Comparison of ENCODE assay signal across 3 fruit fly cellular contexts in genomic region chr2L:14685637-14686232, dm6.
TF ChIP-seq lines count a peak whose summit lies in the region.

No protein-coding gene starts in this region.

TF ChIP-seq in whole organism, adult, 20 proteins besides CTCF, POLR2A, EP300 and RAD21 (continued from another document):
- TF ChIP-seq cnc (optimal IDR thresholded peaks at IDR 0.05; lab: Kevin White, UChicago) (no peak), CG12768 (GFP tag; optimal IDR thresholded peaks at IDR 0.05; lab: Kevin White, UChicago) (peak; percentile 76)

TF ChIP-seq in whole organism, embryonic, 481 proteins besides CTCF, POLR2A, EP300 and RAD21 (continued from another document and continues in another):
- TF ChIP-seq CG8359 (GFP tag; optimal IDR thresholded peaks at IDR 0.05; lab: Kevin White, UChicago; ENCODE audit: borderline replicate concordance): peak; percentile 68
- TF ChIP-seq kah (GFP tag; optimal IDR thresholded peaks at IDR 0.05; lab: Kevin White, UChicago): peak; percentile 69
- no peak for TF ChIP-seq Stat92E (GFP tag; optimal IDR thresholded peaks at IDR 0.05; lab: Kevin White, UChicago)
- peak; percentile 61 for TF ChIP-seq CG1602 (GFP tag; optimal IDR thresholded peaks at IDR 0.05; lab: Kevin White, UChicago)
- no peak for TF ChIP-seq Aef1 (GFP tag; IDR thresholded peaks at IDR 0.05; lab: Robert Waterston, UW)
- TF ChIP-seq Eip74EF (GFP tag; optimal IDR thresholded peaks at IDR 0.05; lab: Kevin White, UChicago): peak in 1 of 2 experiments; percentile 60
- TF ChIP-seq CG4617 (GFP tag; optimal IDR thresholded peaks at IDR 0.05; lab: Kevin White, UChicago; ENCODE audit: borderline replicate concordance): peak; percentile 36
- peak; percentile 81 for TF ChIP-seq Dek (tag; optimal IDR thresholded peaks at IDR 0.05; lab: Kevin White, UChicago)
- peak; percentile 66 for TF ChIP-seq slou (GFP tag; optimal IDR thresholded peaks at IDR 0.05; lab: Kevin White, UChicago)
- TF ChIP-seq D19A (tag; optimal IDR thresholded peaks at IDR 0.05; lab: Kevin White, UChicago): peak; percentile 72
- TF ChIP-seq hbn (GFP tag; IDR thresholded peaks at IDR 0.05; lab: Robert Waterston, UW; ENCODE audit: partially characterized antibody): no peak
- TF ChIP-seq gsb-n (tag; optimal IDR thresholded peaks at IDR 0.05; lab: Kevin White, UChicago): peak; percentile 79
- TF ChIP-seq CG16863 (GFP tag; optimal IDR thresholded peaks at IDR 0.05; lab: Kevin White, UChicago): peak; percentile 72
- TF ChIP-seq aop (GFP tag; IDR thresholded peaks at IDR 0.05; lab: Robert Waterston, UW): peak; percentile 58
- peak; percentile 83 for TF ChIP-seq Xrp1 (GFP tag; IDR thresholded peaks at IDR 0.05; lab: Robert Waterston, UW)
- no peak for TF ChIP-seq ato (GFP tag; IDR thresholded peaks at IDR 0.05; lab: Robert Waterston, UW; ENCODE audit: partially characterized antibody)
- no peak for TF ChIP-seq Doc2 (GFP tag; IDR thresholded peaks at IDR 0.05; lab: Robert Waterston, UW)
- TF ChIP-seq exex (tag; optimal IDR thresholded peaks at IDR 0.05; lab: Kevin White, UChicago): peak; percentile 58
- no peak for TF ChIP-seq pros (GFP tag; optimal IDR thresholded peaks at IDR 0.05; lab: Kevin White, UChicago)
- TF ChIP-seq CG7745 (tag; optimal IDR thresholded peaks at IDR 0.05; lab: Kevin White, UChicago): peak; percentile 74
- peak; percentile 81 for TF ChIP-seq HLH54F (GFP tag; optimal IDR thresholded peaks at IDR 0.05; lab: Kevin White, UChicago)
- peak; percentile 75 for TF ChIP-seq Mad (GFP tag; optimal IDR thresholded peaks at IDR 0.05; lab: Kevin White, UChicago)
- TF ChIP-seq Optix (GFP tag; IDR thresholded peaks at IDR 0.05; lab: Robert Waterston, UW): peak; percentile 53; the same call in 1 of the 3 replicates
- no peak for TF ChIP-seq Dll (GFP tag; IDR thresholded peaks at IDR 0.05; lab: Robert Waterston, UW; ENCODE audit: partially characterized antibody)
- TF ChIP-seq CG7372 (GFP tag; IDR thresholded peaks at IDR 0.05; lab: Robert Waterston, UW): 0 out of 2 replicates have a peak, but pooled peaks have one; percentile 6
- TF ChIP-seq org-1 (GFP tag; optimal IDR thresholded peaks at IDR 0.05; lab: Kevin White, UChicago): peak; percentile 89
- no peak for TF ChIP-seq CG34224 (GFP tag; IDR thresholded peaks at IDR 0.05; lab: Robert Waterston, UW; ENCODE audit: partially characterized antibody)
- peak; percentile 44; the same call in 1 of the 2 replicates for TF ChIP-seq CG11696 (GFP tag; IDR thresholded peaks at IDR 0.05; lab: Robert Waterston, UW)
- TF ChIP-seq Rfx (GFP tag; IDR thresholded peaks at IDR 0.05; lab: Robert Waterston, UW): peak; percentile 82
- peak; percentile 87 for TF ChIP-seq Dip3 (GFP tag; optimal IDR thresholded peaks at IDR 0.05; lab: Kevin White, UChicago)
- TF ChIP-seq scrt (GFP tag; optimal IDR thresholded peaks at IDR 0.05; lab: Kevin White, UChicago): peak; percentile 81
- peak; percentile 4 for TF ChIP-seq Neu2 (GFP tag; optimal IDR thresholded peaks at IDR 0.05; lab: Kevin White, UChicago; ENCODE audit: borderline replicate concordance)
- TF ChIP-seq dpn (GFP tag; optimal IDR thresholded peaks at IDR 0.05; lab: Kevin White, UChicago): peak; percentile 58 to 91
- peak; percentile 76 for TF ChIP-seq Nf-YA (GFP tag; IDR thresholded peaks at IDR 0.05; lab: Robert Waterston, UW)
- peak; percentile 75 for TF ChIP-seq ara (GFP tag; IDR thresholded peaks at IDR 0.05; lab: Robert Waterston, UW)
- peak; percentile 77 for TF ChIP-seq trh (GFP tag; optimal IDR thresholded peaks at IDR 0.05; lab: Kevin White, UChicago)
- peak; percentile 89 for TF ChIP-seq HmgZ (tag; optimal IDR thresholded peaks at IDR 0.05; lab: Kevin White, UChicago)
- no peak; the same call in 1 of the 2 replicates for TF ChIP-seq CkIIα-i1 (GFP tag; IDR thresholded peaks at IDR 0.05; lab: Robert Waterston, UW)
- TF ChIP-seq CG2678 (tag; optimal IDR thresholded peaks at IDR 0.05; lab: Kevin White, UChicago): peak; percentile 92
- TF ChIP-seq ems (GFP tag; optimal IDR thresholded peaks at IDR 0.05; lab: Kevin White, UChicago): peak; percentile 79
- TF ChIP-seq HHEX (GFP tag; optimal IDR thresholded peaks at IDR 0.05; lab: Kevin White, UChicago): peak; percentile 95
- peak; percentile 53 for TF ChIP-seq fd96Cb (tag; optimal IDR thresholded peaks at IDR 0.05; lab: Kevin White, UChicago)
- TF ChIP-seq CG3847 (GFP tag; IDR thresholded peaks at IDR 0.05; lab: Robert Waterston, UW): peak; percentile 40; the same call in 1 of the 2 replicates
- TF ChIP-seq CG9437 (GFP tag; optimal IDR thresholded peaks at IDR 0.05; lab: Kevin White, UChicago): no peak
- TF ChIP-seq CG13624 (GFP tag; optimal IDR thresholded peaks at IDR 0.05; lab: Kevin White, UChicago): peak; percentile 83
- TF ChIP-seq CG2116 (GFP tag; optimal IDR thresholded peaks at IDR 0.05; lab: Kevin White, UChicago): peak; percentile 64
- TF ChIP-seq Nf-YC (tag; optimal IDR thresholded peaks at IDR 0.05; lab: Kevin White, UChicago): peak; percentile 34
- peak; percentile 69 for TF ChIP-seq Spps (tag; optimal IDR thresholded peaks at IDR 0.05; lab: Kevin White, UChicago)
- peak; percentile 96 for TF ChIP-seq CG6813 (GFP tag; optimal IDR thresholded peaks at IDR 0.05; lab: Kevin White, UChicago)
- TF ChIP-seq CG1792 (GFP tag; optimal IDR thresholded peaks at IDR 0.05; lab: Kevin White, UChicago): peak; percentile 90
- no peak for TF ChIP-seq hth (optimal IDR thresholded peaks at IDR 0.05; lab: Kevin White, UChicago)
- TF ChIP-seq seq (GFP tag; IDR thresholded peaks at IDR 0.05; lab: Robert Waterston, UW): peak; percentile 90
- TF ChIP-seq CG16815 (GFP tag; optimal IDR thresholded peaks at IDR 0.05; lab: Kevin White, UChicago): peak; percentile 11
- TF ChIP-seq ase (GFP tag; IDR thresholded peaks at IDR 0.05; lab: Robert Waterston, UW): 0 out of 3 replicates have a peak, but pooled peaks have one; percentile 30
- peak; percentile 67 for TF ChIP-seq Sox102F (GFP tag; optimal IDR thresholded peaks at IDR 0.05; lab: Kevin White, UChicago)
- peak; percentile 93 for TF ChIP-seq NK7.1 (GFP tag; optimal IDR thresholded peaks at IDR 0.05; lab: Kevin White, UChicago)
- TF ChIP-seq CG14014 (GFP tag; IDR thresholded peaks at IDR 0.05; lab: Robert Waterston, UW): peak; percentile 89
- TF ChIP-seq CG2120 (GFP tag; optimal IDR thresholded peaks at IDR 0.05; lab: Kevin White, UChicago): peak; percentile 92
- TF ChIP-seq pzg (GFP tag; optimal IDR thresholded peaks at IDR 0.05; lab: Kevin White, UChicago): peak; percentile 17
- TF ChIP-seq chinmo (GFP tag; IDR thresholded peaks at IDR 0.05; lab: Robert Waterston, UW; ENCODE audit: partially characterized antibody): no peak
- TF ChIP-seq CG4360 (GFP tag; IDR thresholded peaks at IDR 0.05; lab: Robert Waterston, UW): peak; percentile 46; the same call in 1 of the 2 replicates
- peak; percentile 91 for TF ChIP-seq CG12236 (GFP tag; optimal IDR thresholded peaks at IDR 0.05; lab: Kevin White, UChicago)

TF ChIP-seq in whole organism, wandering third instar larva, 38 proteins besides CTCF, POLR2A, EP300 and RAD21 (continued from another document):
- no peak for TF ChIP-seq Dfd (GFP tag; optimal IDR thresholded peaks at IDR 0.05; lab: Kevin White, UChicago)
- peak; percentile 98 for TF ChIP-seq Hnf4 (GFP tag; optimal IDR thresholded peaks at IDR 0.05; lab: Kevin White, UChicago)
